Fruit fly (Drosophila melanogaster): ENCODE results near the gene js.

Gene js

DNA sequence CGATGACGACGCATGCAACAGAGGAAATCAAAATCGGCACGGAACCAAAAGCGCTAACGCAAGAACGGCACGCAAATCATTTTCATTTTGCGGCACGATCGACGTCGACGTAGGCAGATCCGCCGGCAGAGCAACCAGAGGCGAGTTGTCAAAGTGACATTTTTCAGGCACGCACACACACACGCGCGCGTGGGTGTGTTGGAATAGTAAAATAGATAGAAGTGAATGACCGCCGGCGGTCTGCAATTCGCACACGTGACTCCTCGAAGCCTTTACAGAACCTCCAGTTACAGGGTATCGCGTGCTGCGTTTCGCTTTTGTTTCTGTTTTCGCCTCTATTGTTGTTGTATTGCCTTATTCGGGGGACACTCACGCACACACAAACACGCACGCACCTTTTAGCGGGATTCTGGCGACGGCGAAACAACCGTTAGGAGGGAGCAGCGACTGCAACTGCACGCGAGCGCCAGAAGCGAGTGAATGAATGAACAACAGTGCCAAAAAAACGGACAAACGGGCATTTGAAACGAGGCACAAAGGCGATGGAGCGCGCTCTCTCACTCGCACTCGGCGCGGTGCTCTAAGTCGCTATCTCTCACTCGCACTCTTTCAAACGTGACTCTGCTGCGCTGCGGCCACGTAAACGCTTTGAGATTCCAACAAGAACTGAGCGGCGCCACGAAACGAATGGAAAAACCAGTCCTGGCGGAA, 35.1 kb upstream of the js start, which contains the start of gene ss:
Gene ss, minus strand, starts transcription at position 668 of the 711 bp plus-strand sequence.
- TF ChIP-seq Sp1 (GFP tag; optimal IDR thresholded peaks at IDR 0.05) (no peak), pan (optimal IDR thresholded peaks at IDR 0.05) (peak; percentile 38)

DNA sequence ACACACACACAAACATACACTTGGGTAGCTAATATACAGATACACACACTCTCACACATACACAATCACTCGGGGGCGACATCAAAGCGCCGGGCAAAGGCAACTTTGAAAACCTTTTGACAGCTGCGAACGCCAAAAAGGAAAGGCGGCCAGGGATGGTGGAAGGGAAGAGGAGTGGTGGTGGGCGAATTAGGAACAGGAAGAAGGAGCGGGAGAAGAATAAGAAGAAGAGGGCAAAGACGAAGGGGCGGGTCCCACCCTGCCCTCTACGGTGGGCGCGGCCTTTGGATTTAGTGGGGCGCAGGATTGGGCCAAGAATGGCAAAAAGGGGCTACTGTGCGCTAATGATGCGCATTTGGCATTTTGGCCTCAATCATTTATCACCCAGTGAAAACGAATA, 28.5 kb upstream of the js start:
- TF ChIP-seq Dfd (GFP tag; optimal IDR thresholded peaks at IDR 0.05): no peak
- no peak for TF ChIP-seq Abd-B (GFP tag; optimal IDR thresholded peaks at IDR 0.05)
- no peak for TF ChIP-seq brk (GFP tag; optimal IDR thresholded peaks at IDR 0.05)
- no peak for TF ChIP-seq sv (GFP tag; optimal IDR thresholded peaks at IDR 0.05)
- no peak for TF ChIP-seq woc (GFP tag; optimal IDR thresholded peaks at IDR 0.05)
- no peak for TF ChIP-seq foxo (GFP tag; optimal IDR thresholded peaks at IDR 0.05)
- no peak for TF ChIP-seq Dif (GFP tag; optimal IDR thresholded peaks at IDR 0.05; ENCODE audit: partially characterized antibody)
- TF ChIP-seq N (GFP tag; optimal IDR thresholded peaks at IDR 0.05): no peak
- TF ChIP-seq Myc (optimal IDR thresholded peaks at IDR 0.05): no peak
- TF ChIP-seq OdsH (GFP tag; optimal IDR thresholded peaks at IDR 0.05): no peak

- TF ChIP-seq HLH106 (tag; optimal IDR thresholded peaks at IDR 0.05): peak; percentile 53
- TF ChIP-seq sv (GFP tag; optimal IDR thresholded peaks at IDR 0.05): no peak
- TF ChIP-seq Hr78 (GFP tag; optimal IDR thresholded peaks at IDR 0.05): no peak
- TF ChIP-seq dsf (GFP tag; optimal IDR thresholded peaks at IDR 0.05; ENCODE audit: borderline replicate concordance): no peak
- TF ChIP-seq rgr (GFP tag; optimal IDR thresholded peaks at IDR 0.05): peak; percentile 27
- TF ChIP-seq N (GFP tag; optimal IDR thresholded peaks at IDR 0.05): no peak
- TF ChIP-seq Rel (GFP tag; optimal IDR thresholded peaks at IDR 0.05): no peak
- TF ChIP-seq Rel (tag; optimal IDR thresholded peaks at IDR 0.05): no peak
- no peak for TF ChIP-seq dmrt93B (GFP tag; optimal IDR thresholded peaks at IDR 0.05)
- no peak for TF ChIP-seq Hnf4 (GFP tag; optimal IDR thresholded peaks at IDR 0.05)
- TF ChIP-seq Vsx2 (GFP tag; optimal IDR thresholded peaks at IDR 0.05; ENCODE audit: partially characterized antibody): no peak
- no peak for TF ChIP-seq Mio (GFP tag; optimal IDR thresholded peaks at IDR 0.05)
- TF ChIP-seq sage (GFP tag; optimal IDR thresholded peaks at IDR 0.05): no peak
- TF ChIP-seq Dif (GFP tag; optimal IDR thresholded peaks at IDR 0.05; ENCODE audit: partially characterized antibody): no peak
- TF ChIP-seq ey (GFP tag; optimal IDR thresholded peaks at IDR 0.05): peak; percentile 22
- no peak for TF ChIP-seq usp (GFP tag; optimal IDR thresholded peaks at IDR 0.05)
- TF ChIP-seq Abd-B (GFP tag; optimal IDR thresholded peaks at IDR 0.05): no peak
- TF ChIP-seq jim (GFP tag; optimal IDR thresholded peaks at IDR 0.05): no peak
- TF ChIP-seq br (GFP tag; optimal IDR thresholded peaks at IDR 0.05): peak; percentile 23
- TF ChIP-seq OdsH (GFP tag; optimal IDR thresholded peaks at IDR 0.05): peak; percentile 36
- no peak for TF ChIP-seq CrebA (GFP tag; optimal IDR thresholded peaks at IDR 0.05; ENCODE audit: borderline replicate concordance)
- no peak for TF ChIP-seq Dfd (GFP tag; optimal IDR thresholded peaks at IDR 0.05)
- TF ChIP-seq tai (GFP tag; optimal IDR thresholded peaks at IDR 0.05): no peak
- no peak for TF ChIP-seq CG9705 (GFP tag; optimal IDR thresholded peaks at IDR 0.05)
- TF ChIP-seq brk (GFP tag; optimal IDR thresholded peaks at IDR 0.05): no peak
- TF ChIP-seq pan (optimal IDR thresholded peaks at IDR 0.05): no peak
- TF ChIP-seq dl (GFP tag; optimal IDR thresholded peaks at IDR 0.05; ENCODE audit: insufficient read depth in 1 of 2, partially characterized antibody in 2 of 2): no peak
- no peak for TF ChIP-seq woc (GFP tag; optimal IDR thresholded peaks at IDR 0.05)
- no peak for TF ChIP-seq lola (GFP tag; optimal IDR thresholded peaks at IDR 0.05)
- TF ChIP-seq h (GFP tag; optimal IDR thresholded peaks at IDR 0.05): peak; percentile 53
- TF ChIP-seq fru (GFP tag; optimal IDR thresholded peaks at IDR 0.05): peak; percentile 43
- TF ChIP-seq foxo (GFP tag; optimal IDR thresholded peaks at IDR 0.05): peak in 1 of 2 experiments; percentile 64
- TF ChIP-seq Sp1 (GFP tag; optimal IDR thresholded peaks at IDR 0.05): peak; percentile 40
- no peak for TF ChIP-seq Myc (optimal IDR thresholded peaks at IDR 0.05)
- TF ChIP-seq GATAd (GFP tag; optimal IDR thresholded peaks at IDR 0.05): no peak
- TF ChIP-seq Jra (GFP tag; optimal IDR thresholded peaks at IDR 0.05): no peak
- TF ChIP-seq psq (GFP tag; optimal IDR thresholded peaks at IDR 0.05): peak; percentile 41
- no peak for TF ChIP-seq CG32264 (GFP tag; optimal IDR thresholded peaks at IDR 0.05)
- no peak for TF ChIP-seq Hr83 (GFP tag; optimal IDR thresholded peaks at IDR 0.05; ENCODE audit: poor library complexity, severe bottlenecking)
Observed at dm6 chr3R:16395448-16395847, 27.3 kb upstream of the js start.
